Fruit fly (Drosophila melanogaster) whole organism, embryonic: Measurements from ENCODE around the gene Herc4.

Experiments used
- Atf6 ChIP-seq: fragments of 200-800 bp; sonication (Bioruptor generic); IDR thresholded peaks from 2 replicates; pipeline ENCODE4 v1.3.6; 2022; ENCODE audit warnings: missing biosample characterization, missing genetic modification characterization
- BtbVII ChIP-seq: fragments of 200-800 bp; sonication (Bioruptor generic); optimal IDR thresholded peaks from 3 replicates; lab custom pipeline; 2017; ENCODE audit warnings: missing biosample characterization, mild to moderate bottlenecking, missing genetic modification characterization
- CG10654 ChIP-seq: fragments of 200-800 bp; sonication (Bioruptor generic); optimal IDR thresholded peaks from 2 replicates; lab custom pipeline; 2016; ENCODE audit warnings: missing biosample characterization, missing genetic modification characterization
- CG10979 ChIP-seq: fragments of 200-800 bp; sonication (Bioruptor generic); optimal IDR thresholded peaks from 2 replicates; lab custom pipeline; 2018; ENCODE audit warnings: missing biosample characterization, mild to moderate bottlenecking, missing genetic modification characterization, moderate library complexity
- CG11723 ChIP-seq: fragments of 200-800 bp; sonication (Bioruptor generic); optimal IDR thresholded peaks from 2 replicates; lab custom pipeline; 2017; ENCODE audit warnings: missing biosample characterization, mild to moderate bottlenecking, missing genetic modification characterization
- CG13775 ChIP-seq: fragments of 200-800 bp; sonication (Bioruptor generic); optimal IDR thresholded peaks from 3 replicates; lab custom pipeline; 2017; ENCODE audit warnings: missing biosample characterization, mild to moderate bottlenecking, missing genetic modification characterization
- CG13894 ChIP-seq: fragments of 200-800 bp; sonication (Bioruptor generic); optimal IDR thresholded peaks from 3 replicates; lab custom pipeline; 2018; ENCODE audit warnings: missing biosample characterization, mild to moderate bottlenecking, missing genetic modification characterization, moderate library complexity
- CG16779 ChIP-seq: fragments of 200-800 bp; sonication (Bioruptor generic); IDR thresholded peaks from 2 replicates; pipeline ENCODE4 v1.3.6; 2022; ENCODE audit warnings: missing biosample characterization, missing genetic modification characterization
- CG17359 ChIP-seq: fragments of 200-800 bp; sonication (Bioruptor generic); optimal IDR thresholded peaks from 3 replicates; lab custom pipeline; 2018; ENCODE audit warnings: missing biosample characterization, mild to moderate bottlenecking, missing genetic modification characterization, moderate library complexity
- CG2199 ChIP-seq: fragments of 200-800 bp; sonication (Bioruptor generic); IDR thresholded peaks from 3 replicates; pipeline ENCODE4 v1.3.6; 2022; ENCODE audit warnings: missing biosample characterization, missing genetic modification characterization
- CG3065 ChIP-seq: fragments of 200-800 bp; sonication (Bioruptor generic); optimal IDR thresholded peaks from 2 replicates; lab custom pipeline; 2016; ENCODE audit warnings: missing biosample characterization, missing genetic modification characterization
- CG32532 ChIP-seq: fragments of 200-800 bp; sonication (Bioruptor generic); IDR thresholded peaks from 2 replicates; pipeline ENCODE4 v1.3.6; 2022; ENCODE audit warnings: missing biosample characterization, missing genetic modification characterization
- CG4404 ChIP-seq: fragments of 200-800 bp; sonication (Bioruptor generic); IDR thresholded peaks from 2 replicates; pipeline ENCODE4 v1.3.6; 2022; ENCODE audit warnings: missing biosample characterization, missing genetic modification characterization
- CG4617 ChIP-seq: fragments of 200-800 bp; sonication (Bioruptor generic); optimal IDR thresholded peaks from 3 replicates; lab custom pipeline; 2016; ENCODE audit warnings: missing biosample characterization, missing genetic modification characterization, borderline replicate concordance
- CG4854 ChIP-seq: fragments of 200-800 bp; sonication (Bioruptor generic); optimal IDR thresholded peaks from 2 replicates; lab custom pipeline; 2016; ENCODE audit warnings: missing biosample characterization, missing genetic modification characterization, inconsistent platforms
- CG5245 ChIP-seq: fragments of 200-800 bp; sonication (Bioruptor generic); optimal IDR thresholded peaks from 3 replicates; lab custom pipeline; 2016; ENCODE audit warnings: missing biosample characterization, missing genetic modification characterization
- CG6854 ChIP-seq: fragments of 200-800 bp; sonication (Bioruptor generic); optimal IDR thresholded peaks from 3 replicates; lab custom pipeline; 2017; ENCODE audit warnings: missing biosample characterization, mild to moderate bottlenecking, missing genetic modification characterization
- CG8281 ChIP-seq: fragments of 200-800 bp; sonication (Bioruptor generic); optimal IDR thresholded peaks from 2 replicates; lab custom pipeline; 2018; ENCODE audit warnings: missing biosample characterization, mild to moderate bottlenecking, missing genetic modification characterization, moderate library complexity
- CG8388 ChIP-seq: fragments of 200-800 bp; sonication (Bioruptor generic); optimal IDR thresholded peaks from 2 replicates; lab custom pipeline; 2019; ENCODE audit warnings: missing biosample characterization, mild to moderate bottlenecking, missing genetic modification characterization, moderate library complexity
- CG9727 ChIP-seq: fragments of 200-800 bp; sonication (Bioruptor generic); optimal IDR thresholded peaks from 3 replicates; lab custom pipeline; 2017; ENCODE audit warnings: missing biosample characterization, mild to moderate bottlenecking, missing genetic modification characterization
- D ChIP-seq, 2 experiments: fragments of 200-800 bp in 1 of 2; fragments of >200 bp in 1 of 2; sonication (Bioruptor generic) in 1 of 2; optimal IDR thresholded peaks; 2 replicates in 1 of 2; 3 replicates in 1 of 2; lab custom pipeline; 2017; ENCODE audit warnings: mild to moderate bottlenecking in 1 of 2, missing biosample characterization in 1 of 2, missing genetic modification characterization in 1 of 2, missing genetic modification reagents in 1 of 2
- Dp ChIP-seq: fragments of 200-800 bp; sonication (Bioruptor generic); optimal IDR thresholded peaks from 2 replicates; lab custom pipeline; 2018; ENCODE audit warnings: missing biosample characterization, mild to moderate bottlenecking, missing genetic modification characterization, moderate library complexity
- ERR ChIP-seq: fragments of 200-800 bp; sonication (Bioruptor generic); optimal IDR thresholded peaks from 2 replicates; lab custom pipeline; 2016; ENCODE audit warnings: missing biosample characterization, missing genetic modification characterization
- H2.0 ChIP-seq: fragments of 200-800 bp; sonication (Bioruptor generic); IDR thresholded peaks from 2 replicates; pipeline ENCODE4 v1.3.6; 2022; ENCODE audit warnings: missing biosample characterization, missing genetic modification characterization
- Mrtf ChIP-seq: fragments of 200-800 bp; sonication (Bioruptor generic); IDR thresholded peaks from 3 replicates; pipeline ENCODE4 v1.3.6; 2022; ENCODE audit warnings: missing biosample characterization, missing genetic modification characterization
- NC2β ChIP-seq: fragments of 200-800 bp; sonication (Bioruptor generic); optimal IDR thresholded peaks from 2 replicates; lab custom pipeline; 2016; ENCODE audit warnings: missing biosample characterization, missing genetic modification characterization
- Opbp ChIP-seq: fragments of 200-800 bp; sonication (Bioruptor generic); IDR thresholded peaks from 3 replicates; pipeline ENCODE4 v1.3.6; 2022; ENCODE audit warnings: missing biosample characterization, missing genetic modification characterization; ENCODE audit not compliant: partially characterized antibody
- ap ChIP-seq: fragments of 200-800 bp; sonication (Bioruptor generic); IDR thresholded peaks from 2 replicates; pipeline ENCODE4 v1.3.6; 2022; ENCODE audit warnings: missing biosample characterization, missing genetic modification characterization
- bab2 ChIP-seq: fragments of 200-800 bp; sonication (Bioruptor generic); optimal IDR thresholded peaks from 2 replicates; lab custom pipeline; 2016; ENCODE audit warnings: missing biosample characterization, missing genetic modification characterization
- bsh ChIP-seq, 2 experiments: fragments of 200-800 bp; sonication (Bioruptor generic); optimal IDR thresholded peaks; 2 replicates each; lab custom pipeline; 2017 to 2018; ENCODE audit warnings: mild to moderate bottlenecking in 2 of 2, missing biosample characterization in 2 of 2, missing genetic modification characterization in 2 of 2, moderate library complexity in 1 of 2
- chm ChIP-seq: fragments of 200-800 bp; sonication (Bioruptor generic); IDR thresholded peaks from 2 replicates; pipeline ENCODE4 v1.3.6; 2022; ENCODE audit warnings: missing biosample characterization, missing genetic modification characterization
- dan ChIP-seq: fragments of 200-800 bp; sonication (Bioruptor generic); IDR thresholded peaks from 2 replicates; pipeline ENCODE4 v1.3.6; 2022; ENCODE audit warnings: missing biosample characterization, missing genetic modification characterization
- dm ChIP-seq: fragments of 200-800 bp; sonication (Bioruptor generic); optimal IDR thresholded peaks from 3 replicates; lab custom pipeline; 2016; ENCODE audit warnings: missing biosample characterization, missing genetic modification characterization
- ems ChIP-seq: fragments of 200-800 bp; sonication (Bioruptor generic); optimal IDR thresholded peaks from 3 replicates; lab custom pipeline; 2016; ENCODE audit warnings: missing biosample characterization, missing genetic modification characterization
- eyg ChIP-seq: fragments of 200-800 bp; sonication (Bioruptor generic); optimal IDR thresholded peaks from 3 replicates; lab custom pipeline; 2016; ENCODE audit warnings: missing biosample characterization, missing genetic modification characterization
- fd102C ChIP-seq: fragments of 200-800 bp; sonication (Bioruptor generic); optimal IDR thresholded peaks from 2 replicates; lab custom pipeline; 2018; ENCODE audit warnings: missing biosample characterization, mild to moderate bottlenecking, missing genetic modification characterization, moderate library complexity
- fru ChIP-seq: fragments of >200 bp; optimal IDR thresholded peaks from 2 replicates; lab custom pipeline; 2017
- ftz-f1 ChIP-seq: fragments of 200-800 bp; sonication (Bioruptor generic); optimal IDR thresholded peaks from 2 replicates; lab custom pipeline; 2016; ENCODE audit warnings: missing biosample characterization, missing genetic modification characterization
- grn ChIP-seq: fragments of 200-800 bp; sonication (Bioruptor generic); optimal IDR thresholded peaks from 3 replicates; lab custom pipeline; 2017; ENCODE audit warnings: missing biosample characterization, missing genetic modification characterization
- jumu ChIP-seq: fragments of 200-800 bp; sonication (Bioruptor generic); optimal IDR thresholded peaks from 3 replicates; lab custom pipeline; 2016; ENCODE audit warnings: missing biosample characterization, missing genetic modification characterization
- kay ChIP-seq: fragments of 200-800 bp; sonication (Bioruptor generic); optimal IDR thresholded peaks from 2 replicates; lab custom pipeline; 2016; ENCODE audit warnings: missing biosample characterization, missing genetic modification characterization
- lbe ChIP-seq: fragments of 200-800 bp; sonication (Bioruptor generic); optimal IDR thresholded peaks from 2 replicates; lab custom pipeline; 2016; ENCODE audit warnings: missing biosample characterization, mild to moderate bottlenecking, missing genetic modification characterization
- pfk ChIP-seq: fragments of 200-800 bp; sonication (Bioruptor generic); optimal IDR thresholded peaks from 2 replicates; lab custom pipeline; 2018; ENCODE audit warnings: missing biosample characterization, mild to moderate bottlenecking, missing genetic modification characterization, moderate library complexity
- pho ChIP-seq: fragments of 200-800 bp; sonication (Bioruptor generic); optimal IDR thresholded peaks from 2 replicates; lab custom pipeline; 2016; ENCODE audit warnings: missing biosample characterization, missing genetic modification characterization
- pita ChIP-seq: fragments of 200-800 bp; sonication (Bioruptor generic); optimal IDR thresholded peaks from 2 replicates; lab custom pipeline; 2017; ENCODE audit warnings: missing biosample characterization, mild to moderate bottlenecking, missing genetic modification characterization
- prd ChIP-seq, 3 experiments: fragments of >200 bp in 2 of 3; fragments of 200-800 bp in 1 of 3; sonication (Bioruptor generic) in 1 of 3; optimal IDR thresholded peaks in 2 of 3; IDR thresholded peaks in 1 of 3; 2 replicates in 2 of 3; 3 replicates in 1 of 3; pipeline versions ENCODE4 v1.3.6 to Lab custom; 2017 to 2022; ENCODE audit warnings: missing biosample characterization in 1 of 3, missing genetic modification characterization in 1 of 3
- sens ChIP-seq: fragments of 200-800 bp; sonication (Bioruptor generic); peaks from one replicate; lab custom pipeline; 2016; ENCODE audit warnings: missing biosample characterization, missing genetic modification characterization
- sob ChIP-seq: fragments of 200-800 bp; sonication (Bioruptor generic); IDR thresholded peaks from 2 replicates; pipeline ENCODE4 v1.3.6; 2022; ENCODE audit warnings: missing biosample characterization, missing genetic modification characterization
- sug ChIP-seq: fragments of 200-800 bp; optimal IDR thresholded peaks from 2 replicates; lab custom pipeline; 2019; ENCODE audit warnings: missing biosample characterization, mild to moderate bottlenecking, missing genetic modification characterization, moderate library complexity
- trh ChIP-seq: fragments of 200-800 bp; sonication (Bioruptor generic); optimal IDR thresholded peaks from 2 replicates; lab custom pipeline; 2016; ENCODE audit warnings: missing biosample characterization, missing genetic modification characterization

Gene Herc4

DNA sequence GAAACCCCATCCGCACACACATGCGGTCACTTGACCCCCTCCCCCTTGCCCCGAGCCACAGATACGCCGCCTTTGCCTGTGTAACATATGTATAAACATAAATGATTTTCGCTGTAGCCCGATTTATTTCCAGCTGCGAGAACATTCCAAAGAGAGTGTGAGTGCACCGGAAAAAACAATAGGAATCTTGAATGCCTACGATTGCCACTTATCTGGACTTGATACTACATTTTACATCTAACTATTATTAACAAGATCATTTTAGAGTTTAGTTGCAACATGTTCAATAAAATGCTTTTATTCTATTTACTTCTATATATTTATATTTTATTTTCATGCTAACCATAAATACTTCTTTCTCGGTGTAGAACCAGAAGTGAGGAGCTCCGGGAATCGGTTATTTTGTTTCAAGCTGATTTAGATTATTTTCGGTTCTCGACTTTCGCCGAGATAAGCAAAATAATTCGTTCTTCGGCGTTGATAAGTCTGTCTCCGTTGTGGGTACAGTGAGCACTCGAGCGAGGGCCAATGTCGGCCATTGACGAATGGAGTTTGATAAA lies 13.3 kb upstream of the Herc4 start (continued):
- TF ChIP-seq pho (GFP tag; lab: Kevin White, UChicago) (peak; percentile 7), CG9727 (GFP tag; lab: Kevin White, UChicago) (peak; percentile 89), lbe (GFP tag; lab: Kevin White, UChicago) (peak; percentile 79), CG10654 (GFP tag; lab: Kevin White, UChicago) (peak; percentile 72), sens (GFP tag; lab: Kevin White, UChicago) (peak; percentile 88), H2.0 (GFP tag; lab: Robert Waterston, UW) (peak; percentile 67), dm (GFP tag; lab: Kevin White, UChicago) (no peak), bab2 (GFP tag; lab: Kevin White, UChicago) (peak; percentile 40), CG5245 (GFP tag; lab: Kevin White, UChicago) (peak; percentile 77), bsh (GFP tag; optimal IDR thresholded peaks at IDR 0.05; lab: Kevin White, UChicago) (peak in 1 of 2 experiments; percentile 91), Atf6 (peak; percentile 77), CG17359 (tag; lab: Kevin White, UChicago) (peak; percentile 87), ERR (GFP tag; lab: Kevin White, UChicago) (no peak), CG8388 (peak; percentile 88), CG4854 (GFP tag; lab: Kevin White, UChicago) (peak; percentile 25), ftz-f1 (no peak), Dp (no peak), CG10979 (peak; percentile 93), CG11723 (GFP tag; lab: Kevin White, UChicago) (peak; percentile 65), pfk (peak; percentile 1), sob (GFP tag; lab: Robert Waterston, UW) (peak; percentile 76), kay (GFP tag; lab: Kevin White, UChicago) (peak; percentile 22), D (optimal IDR thresholded peaks at IDR 0.05; lab: Kevin White, UChicago) (no peak), D (GFP tag; optimal IDR thresholded peaks at IDR 0.05; lab: Kevin White, UChicago) (peak; percentile 87), grn (GFP tag; lab: Kevin White, UChicago) (peak; percentile 80), jumu (GFP tag; lab: Kevin White, UChicago) (no peak), CG32532 (GFP tag; lab: Robert Waterston, UW) (peak; percentile 79), CG13894 (tag; lab: Kevin White, UChicago) (peak; percentile 23), CG2199 (0 out of 3 replicates have a peak, but pooled peaks have one; percentile 54), sug (tag; lab: Kevin White, UChicago) (peak; percentile 72), prd (optimal IDR thresholded peaks at IDR 0.05; lab: Kevin White, UChicago) (no peak), prd (GFP tag; IDR thresholded peaks at IDR 0.05; lab: Robert Waterston, UW) (peak; percentile 89), trh (GFP tag; lab: Kevin White, UChicago) (peak; percentile 27), ems (GFP tag; lab: Kevin White, UChicago) (no peak), chm (GFP tag; lab: Robert Waterston, UW) (peak; percentile 74; the same call in 1 of the 2 replicates), eyg (GFP tag; lab: Kevin White, UChicago) (no peak), CG4404 (GFP tag; lab: Robert Waterston, UW) (peak; percentile 78), fru (lab: Kevin White, UChicago) (no peak), ap (GFP tag; lab: Robert Waterston, UW) (peak; percentile 45), CG4617 (GFP tag; lab: Kevin White, UChicago) (peak; percentile 61), dan (GFP tag; lab: Robert Waterston, UW) (no peak), CG3065 (peak; percentile 29), fd102C (GFP tag; lab: Kevin White, UChicago) (peak; percentile 41), pita (no peak), CG16779 (GFP tag; lab: Robert Waterston, UW) (no peak), CG13775 (GFP tag; lab: Kevin White, UChicago) (peak; percentile 72), NC2β (peak; percentile 19), Opbp (GFP tag; lab: Robert Waterston, UW) (no peak), CG6854 (GFP tag; lab: Kevin White, UChicago) (peak; percentile 57), CG8281 (tag; lab: Kevin White, UChicago) (peak; percentile 59), BtbVII (GFP tag; lab: Kevin White, UChicago) (peak; percentile 88), Mrtf (GFP tag; lab: Robert Waterston, UW) (peak; percentile 70; the same call in 1 of the 3 replicates)
